Fruit fly (Drosophila melanogaster) whole organism, embryonic: ENCODE results near the gene Exo70.
A peak's percentile ranks its signal among the peaks of the same experiment; 100 is the strongest.

ENCODE experiments used
- Atf6 ChIP-seq: fragments of 200-800 bp; sonication (Bioruptor generic); IDR thresholded peaks from 2 replicates; pipeline ENCODE4 v1.3.6; 2022; ENCODE audit warnings: missing biosample characterization, missing genetic modification characterization
- B-H2 ChIP-seq: fragments of 200-800 bp; sonication (Bioruptor generic); optimal IDR thresholded peaks from 2 replicates; lab custom pipeline; 2018; ENCODE audit warnings: missing biosample characterization, mild to moderate bottlenecking, missing genetic modification characterization
- Bteb2 ChIP-seq: fragments of 200-800 bp; sonication (Bioruptor generic); optimal IDR thresholded peaks from 2 replicates; lab custom pipeline; 2016; ENCODE audit warnings: missing biosample characterization, missing genetic modification characterization
- CG10274 ChIP-seq: fragments of 200-800 bp; sonication (Bioruptor generic); optimal IDR thresholded peaks from 3 replicates; lab custom pipeline; 2017; ENCODE audit warnings: missing biosample characterization, mild to moderate bottlenecking, missing genetic modification characterization
- CG14441 ChIP-seq: fragments of 200-800 bp; sonication (Bioruptor generic); IDR thresholded peaks from 2 replicates; pipeline ENCODE4 v1.3.6; 2022; ENCODE audit warnings: missing biosample characterization, missing genetic modification characterization
- CG15601 ChIP-seq: fragments of 200-800 bp; sonication (Bioruptor generic); optimal IDR thresholded peaks from 3 replicates; lab custom pipeline; 2019; ENCODE audit warnings: missing biosample characterization, mild to moderate bottlenecking, missing genetic modification characterization, moderate library complexity
- CG1603 ChIP-seq: fragments of 200-800 bp; sonication (Bioruptor generic); optimal IDR thresholded peaks from 2 replicates; lab custom pipeline; 2019; ENCODE audit warnings: missing biosample characterization, mild to moderate bottlenecking, missing genetic modification characterization, moderate library complexity
- CG1647 ChIP-seq: fragments of 200-800 bp; sonication (Bioruptor generic); optimal IDR thresholded peaks from 3 replicates; lab custom pipeline; 2016; ENCODE audit warnings: missing biosample characterization, missing genetic modification characterization
- CG17361 ChIP-seq: fragments of 200-800 bp; sonication (Bioruptor generic); IDR thresholded peaks from 3 replicates; pipeline ENCODE4 v1.3.6; 2022; ENCODE audit warnings: missing biosample characterization, missing genetic modification characterization
- CG18619 ChIP-seq: fragments of 200-800 bp; sonication (Bioruptor generic); optimal IDR thresholded peaks from 3 replicates; lab custom pipeline; 2017; ENCODE audit warnings: missing biosample characterization, mild to moderate bottlenecking, missing genetic modification characterization
- CG2120 ChIP-seq: fragments of 200-800 bp; sonication (Bioruptor generic); optimal IDR thresholded peaks from 3 replicates; lab custom pipeline; 2016; ENCODE audit warnings: missing biosample characterization, missing genetic modification characterization
- CG2129 ChIP-seq: fragments of 200-800 bp; sonication (Bioruptor generic); IDR thresholded peaks from 2 replicates; pipeline ENCODE4 v1.3.6; 2022; ENCODE audit warnings: missing biosample characterization, missing genetic modification characterization; ENCODE audit not compliant: partially characterized antibody
- CG3065 ChIP-seq: fragments of 200-800 bp; sonication (Bioruptor generic); optimal IDR thresholded peaks from 2 replicates; lab custom pipeline; 2016; ENCODE audit warnings: missing biosample characterization, missing genetic modification characterization
- CG3163 ChIP-seq: fragments of 200-800 bp; sonication (Bioruptor generic); optimal IDR thresholded peaks from 3 replicates; lab custom pipeline; 2016; ENCODE audit warnings: missing biosample characterization, missing genetic modification characterization
- CG32767 ChIP-seq: fragments of 200-800 bp; sonication (Bioruptor generic); IDR thresholded peaks from 2 replicates; pipeline ENCODE4 v1.3.6; 2022; ENCODE audit warnings: missing biosample characterization, missing genetic modification characterization
- CG32772 ChIP-seq: fragments of 200-800 bp; sonication (Bioruptor generic); IDR thresholded peaks from 2 replicates; pipeline ENCODE4 v1.3.6; 2022; ENCODE audit warnings: missing biosample characterization, missing genetic modification characterization
- CG3847 ChIP-seq: fragments of 200-800 bp; sonication (Bioruptor generic); IDR thresholded peaks from 2 replicates; pipeline ENCODE4 v1.3.6; 2022; ENCODE audit warnings: missing biosample characterization, missing genetic modification characterization
- CG42726 ChIP-seq: fragments of 200-800 bp; sonication (Bioruptor generic); IDR thresholded peaks from 2 replicates; pipeline ENCODE4 v1.3.6; 2022; ENCODE audit warnings: missing biosample characterization, missing genetic modification characterization; ENCODE audit not compliant: partially characterized antibody
- CG4424 ChIP-seq: fragments of 200-800 bp; sonication (Bioruptor generic); optimal IDR thresholded peaks from 3 replicates; lab custom pipeline; 2016; ENCODE audit warnings: missing biosample characterization, missing genetic modification characterization
- CG8359 ChIP-seq: fragments of 200-800 bp; sonication (Bioruptor generic); optimal IDR thresholded peaks from 2 replicates; lab custom pipeline; 2017; ENCODE audit warnings: missing biosample characterization, mild to moderate bottlenecking, missing genetic modification characterization, borderline replicate concordance
- Camta ChIP-seq: fragments of 200-800 bp; sonication (Bioruptor generic); optimal IDR thresholded peaks from 2 replicates; lab custom pipeline; 2016; ENCODE audit warnings: missing biosample characterization, missing genetic modification characterization
- Chrac-16 ChIP-seq: fragments of 200-800 bp; sonication (Bioruptor generic); optimal IDR thresholded peaks from 3 replicates; lab custom pipeline; 2016; ENCODE audit warnings: missing biosample characterization, missing genetic modification characterization
- HLH54F ChIP-seq: fragments of 200-800 bp; sonication (Bioruptor generic); optimal IDR thresholded peaks from 3 replicates; lab custom pipeline; 2016; ENCODE audit warnings: missing biosample characterization, missing genetic modification characterization
- Hmr ChIP-seq: fragments of 200-800 bp; sonication (Bioruptor generic); optimal IDR thresholded peaks from 3 replicates; lab custom pipeline; 2017; ENCODE audit warnings: mild to moderate bottlenecking, missing biosample characterization, missing genetic modification reagents, missing genetic modification characterization
- Hr51 ChIP-seq, 2 experiments: fragments of 200-800 bp; sonication (Bioruptor generic); optimal IDR thresholded peaks; 2 replicates in 1 of 2; 3 replicates in 1 of 2; lab custom pipeline; 2016 to 2018; ENCODE audit warnings: missing biosample characterization in 2 of 2, missing genetic modification characterization in 2 of 2, mild to moderate bottlenecking in 1 of 2, moderate library complexity in 1 of 2
- Hr78 ChIP-seq, 2 experiments: fragments of 200-800 bp in 1 of 2; fragments of >200 bp in 1 of 2; sonication (Bioruptor generic) in 1 of 2; optimal IDR thresholded peaks; 2 replicates each; lab custom pipeline; 2017 to 2019; ENCODE audit warnings: missing biosample characterization in 2 of 2, missing genetic modification characterization in 2 of 2, mild to moderate bottlenecking in 1 of 2, moderate library complexity in 1 of 2
- Mad ChIP-seq: fragments of 200-800 bp; sonication (Bioruptor generic); optimal IDR thresholded peaks from 2 replicates; lab custom pipeline; 2016; ENCODE audit warnings: missing biosample characterization, missing genetic modification characterization
- Meics ChIP-seq: fragments of 200-800 bp; sonication (Bioruptor generic); optimal IDR thresholded peaks from 2 replicates; lab custom pipeline; 2017; ENCODE audit warnings: missing biosample characterization, mild to moderate bottlenecking, missing genetic modification characterization
- Myb ChIP-seq: fragments of 200-800 bp; sonication (Bioruptor generic); optimal IDR thresholded peaks from 2 replicates; lab custom pipeline; 2016; ENCODE audit warnings: missing biosample characterization, missing genetic modification characterization
- NFAT ChIP-seq: fragments of 200-800 bp; sonication (Bioruptor generic); IDR thresholded peaks from 2 replicates; pipeline ENCODE4 v1.3.6; 2022; ENCODE audit warnings: missing biosample characterization, missing genetic modification characterization
- Pdp1 ChIP-seq, 2 experiments: fragments of 200-800 bp; sonication (Bioruptor generic); optimal IDR thresholded peaks; 3 replicates each; lab custom pipeline; 2016; ENCODE audit warnings: missing biosample characterization in 2 of 2, missing genetic modification characterization in 2 of 2, mild to moderate bottlenecking in 1 of 2, moderate library complexity in 1 of 2
- Side ChIP-seq: fragments of 200-800 bp; sonication (Bioruptor generic); optimal IDR thresholded peaks from 2 replicates; lab custom pipeline; 2016; ENCODE audit warnings: missing biosample characterization, missing genetic modification characterization
- Six4 ChIP-seq: fragments of 200-800 bp; sonication (Bioruptor generic); optimal IDR thresholded peaks from 2 replicates; lab custom pipeline; 2016; ENCODE audit warnings: missing biosample characterization, missing genetic modification characterization
- Sox102F ChIP-seq: fragments of 200-800 bp; sonication (Bioruptor generic); optimal IDR thresholded peaks from 2 replicates; lab custom pipeline; 2018; ENCODE audit warnings: missing biosample characterization, mild to moderate bottlenecking, missing genetic modification characterization, moderate library complexity
- Xbp1 ChIP-seq: fragments of 200-800 bp; sonication (Bioruptor generic); optimal IDR thresholded peaks from 3 replicates; lab custom pipeline; 2016; ENCODE audit warnings: missing biosample characterization, mild to moderate bottlenecking, missing genetic modification characterization
- al ChIP-seq: fragments of 200-800 bp; sonication (Bioruptor generic); IDR thresholded peaks from 2 replicates; pipeline ENCODE4 v1.3.6; 2022; ENCODE audit warnings: missing biosample characterization, missing genetic modification characterization
- az2 ChIP-seq: fragments of 200-800 bp; sonication (Bioruptor generic); optimal IDR thresholded peaks from 3 replicates; lab custom pipeline; 2016; ENCODE audit warnings: missing biosample characterization, missing genetic modification characterization
- caup ChIP-seq: fragments of 200-800 bp; sonication (Bioruptor generic); optimal IDR thresholded peaks from 3 replicates; lab custom pipeline; 2017; ENCODE audit warnings: missing biosample characterization, mild to moderate bottlenecking, missing genetic modification characterization, moderate library complexity; ENCODE audit not compliant: severe bottlenecking
- exex ChIP-seq: fragments of 200-800 bp; sonication (Bioruptor generic); optimal IDR thresholded peaks from 4 replicates; lab custom pipeline; 2018; ENCODE audit warnings: missing biosample characterization, mild to moderate bottlenecking, missing genetic modification characterization, moderate library complexity
- fu2 ChIP-seq: fragments of 200-800 bp; sonication (Bioruptor generic); optimal IDR thresholded peaks from 2 replicates; lab custom pipeline; 2016; ENCODE audit warnings: missing biosample characterization, missing genetic modification characterization
- grau ChIP-seq: fragments of 200-800 bp; optimal IDR thresholded peaks from 3 replicates; lab custom pipeline; 2019; ENCODE audit warnings: missing biosample characterization, mild to moderate bottlenecking, missing genetic modification characterization, moderate library complexity
- lab ChIP-seq: fragments of 200-800 bp; sonication (Bioruptor generic); optimal IDR thresholded peaks from 3 replicates; lab custom pipeline; 2017; ENCODE audit warnings: missing biosample characterization, missing genetic modification characterization, mild to moderate bottlenecking, moderate library complexity, missing genetic modification reagents
- mam ChIP-seq: fragments of 200-800 bp; sonication (Bioruptor generic); optimal IDR thresholded peaks from 3 replicates; lab custom pipeline; 2016; ENCODE audit warnings: missing biosample characterization, missing genetic modification characterization
- nau ChIP-seq: fragments of 200-800 bp; sonication (Bioruptor generic); optimal IDR thresholded peaks from 3 replicates; lab custom pipeline; 2017; ENCODE audit warnings: missing biosample characterization, mild to moderate bottlenecking, missing genetic modification characterization, missing genetic modification reagents
- slou ChIP-seq: fragments of 200-800 bp; sonication (Bioruptor generic); optimal IDR thresholded peaks from 3 replicates; lab custom pipeline; 2016; ENCODE audit warnings: missing biosample characterization, missing genetic modification characterization
- stc ChIP-seq: fragments of 200-800 bp; sonication (Bioruptor generic); IDR thresholded peaks from 2 replicates; pipeline ENCODE4 v1.3.6; 2022; ENCODE audit warnings: missing biosample characterization, missing genetic modification characterization
- stwl ChIP-seq: fragments of 200-800 bp; sonication (Bioruptor generic); optimal IDR thresholded peaks from 3 replicates; lab custom pipeline; 2018; ENCODE audit warnings: missing biosample characterization, mild to moderate bottlenecking, missing genetic modification characterization, moderate library complexity
- sug ChIP-seq: fragments of 200-800 bp; optimal IDR thresholded peaks from 2 replicates; lab custom pipeline; 2019; ENCODE audit warnings: missing biosample characterization, mild to moderate bottlenecking, missing genetic modification characterization, moderate library complexity

Exo70 gene

DNA sequence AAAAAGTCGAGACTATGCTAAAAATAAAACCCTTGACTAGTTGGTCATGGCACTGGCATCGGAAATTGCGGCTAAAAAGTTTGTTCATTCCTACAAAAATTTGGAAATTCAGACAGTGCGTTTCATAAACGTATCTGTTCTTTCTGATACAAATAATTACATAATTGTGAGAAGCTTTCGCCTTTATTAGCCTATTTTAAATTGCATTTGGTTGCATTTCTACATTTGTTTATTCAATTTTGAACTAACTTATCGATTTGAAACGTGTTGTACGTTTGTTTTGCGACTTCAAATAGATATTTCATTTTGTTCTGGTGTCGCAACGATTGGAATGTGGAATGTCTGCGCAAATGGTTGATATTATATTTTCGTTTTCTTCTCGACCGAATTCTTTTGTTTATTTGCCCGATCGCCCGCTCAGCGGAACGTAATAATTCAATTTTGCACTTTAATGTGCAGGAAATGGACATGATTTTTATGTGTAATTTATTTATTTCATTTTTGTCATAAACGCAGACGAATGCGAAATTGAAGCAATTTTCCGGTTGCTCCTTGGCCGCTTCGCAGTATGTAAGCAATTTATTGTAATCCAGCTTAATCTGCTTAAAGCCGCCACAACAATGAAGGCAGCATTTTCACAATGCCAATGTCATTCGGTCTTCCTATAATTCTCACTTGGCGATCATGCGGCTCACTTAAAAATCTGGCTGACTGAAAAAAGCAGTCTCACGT, 34.6 kb downstream of the Exo70 start (continued):
- peak; percentile 17 for TF ChIP-seq Mad (GFP tag; lab: Kevin White, UChicago)
- TF ChIP-seq sug (tag; lab: Kevin White, UChicago): peak; percentile 39
- TF ChIP-seq CG3847: peak; percentile 49; the same call in 1 of the 2 replicates
- peak; percentile 30 for TF ChIP-seq Myb
- peak; percentile 35 for TF ChIP-seq HLH54F (GFP tag; lab: Kevin White, UChicago)
- TF ChIP-seq Chrac-16 (GFP tag; lab: Kevin White, UChicago): peak; percentile 9
- TF ChIP-seq stc: no peak; the same call in 1 of the 2 replicates
- no peak for TF ChIP-seq Six4
- TF ChIP-seq B-H2 (GFP tag; lab: Kevin White, UChicago): peak; percentile 46
- 0 out of 2 replicates have a peak, but pooled peaks have one; percentile 25 for TF ChIP-seq CG14441 (GFP tag; lab: Robert Waterston, UW)
- TF ChIP-seq slou (GFP tag; lab: Kevin White, UChicago): peak; percentile 1
- TF ChIP-seq az2 (GFP tag; lab: Kevin White, UChicago): peak; percentile 50
- no peak for TF ChIP-seq Hr78 (GFP tag; optimal IDR thresholded peaks at IDR 0.05; lab: Kevin White, UChicago)
- peak in 1 of 2 experiments; percentile 75 for TF ChIP-seq Hr51 (GFP tag; optimal IDR thresholded peaks at IDR 0.05; lab: Kevin White, UChicago)
- peak; percentile 65 for TF ChIP-seq NFAT (GFP tag; lab: Robert Waterston, UW)
- TF ChIP-seq CG15601 (tag; lab: Kevin White, UChicago): no peak
- peak; percentile 80 for TF ChIP-seq CG2120 (GFP tag; lab: Kevin White, UChicago)
- no peak for TF ChIP-seq CG32767 (GFP tag; lab: Robert Waterston, UW)
- TF ChIP-seq CG2129: no peak
- TF ChIP-seq CG8359 (GFP tag; lab: Kevin White, UChicago): no peak
- peak; percentile 79 for TF ChIP-seq lab
- TF ChIP-seq CG32772 (GFP tag; lab: Robert Waterston, UW): no peak
- TF ChIP-seq CG4424: no peak
- peak; percentile 70 for TF ChIP-seq caup
- TF ChIP-seq Meics (GFP tag; lab: Kevin White, UChicago): peak; percentile 61
- peak; percentile 57 for TF ChIP-seq Hmr (GFP tag; lab: Kevin White, UChicago)
- TF ChIP-seq Atf6 (GFP tag; lab: Robert Waterston, UW): peak; percentile 65
- TF ChIP-seq stwl (tag; lab: Kevin White, UChicago): no peak
- peak; percentile 26 for TF ChIP-seq Side (GFP tag; lab: Kevin White, UChicago)
- no peak for TF ChIP-seq nau
- TF ChIP-seq exex (tag; lab: Kevin White, UChicago): peak; percentile 40
- TF ChIP-seq CG10274 (GFP tag; lab: Kevin White, UChicago): no peak
- TF ChIP-seq mam (GFP tag; lab: Kevin White, UChicago): peak; percentile 60
- TF ChIP-seq Sox102F (GFP tag; lab: Kevin White, UChicago): peak; percentile 65
- no peak for TF ChIP-seq CG42726
- peak; percentile 37 for TF ChIP-seq CG1603 (tag; lab: Kevin White, UChicago)
- peak; percentile 62 for TF ChIP-seq Xbp1
- peak; percentile 18 for TF ChIP-seq CG3163 (GFP tag; lab: Kevin White, UChicago)
- peak; percentile 38; the same call in 1 of the 2 replicates for TF ChIP-seq al (GFP tag; lab: Robert Waterston, UW)
- peak; percentile 34 for TF ChIP-seq Camta
- TF ChIP-seq fu2 (GFP tag; lab: Kevin White, UChicago): no peak
- peak; percentile 36 for TF ChIP-seq CG18619 (GFP tag; lab: Kevin White, UChicago)
- TF ChIP-seq Pdp1 (GFP tag; optimal IDR thresholded peaks at IDR 0.05; lab: Kevin White, UChicago): peak; percentile 47 to 85
- peak; percentile 2 for TF ChIP-seq CG1647 (GFP tag; lab: Kevin White, UChicago)
- no peak for TF ChIP-seq CG3065 (GFP tag; lab: Kevin White, UChicago)
- peak; percentile 75 for TF ChIP-seq grau (tag; lab: Kevin White, UChicago)
- TF ChIP-seq Bteb2: peak; percentile 47
- peak; percentile 39; the same call in 1 of the 3 replicates for TF ChIP-seq CG17361
